Fruit fly (Drosophila melanogaster): ENCODE measurements around the gene AP-1sigma.

dm6 chr3R:23962781-23963222 is 4.4 kb downstream of the AP-1sigma start, which contains the start of gene CG31140:
- no peak for TF ChIP-seq CG8478 (optimal IDR thresholded peaks at IDR 0.05)
- no peak for TF ChIP-seq CTCF (optimal IDR thresholded peaks at IDR 0.05)
